Worm (Caenorhabditis elegans) whole organism, L4 larva: ENCODE results near the gene EEED8.4.

ENCODE experiments used
- F26F4.8 ChIP-seq: fragments of 200-800 bp; sonication (Bioruptor generic); conservative IDR thresholded peaks from 2 replicates; pipeline ENCODE4 v1.3.6; 2022; ENCODE audit warnings: missing genetic modification characterization, missing compliant biosample characterization
- R02D3.7 ChIP-seq: fragments of 150-350 bp; sonication (generic microtip); optimal IDR thresholded peaks from 3 replicates; lab custom pipeline; 2014; ENCODE audit warnings: missing biosample characterization, missing genetic modification characterization
- T20F7.1 ChIP-seq: fragments of 200-800 bp; sonication (Bioruptor generic); optimal IDR thresholded peaks from 2 replicates; lab custom pipeline; 2018; ENCODE audit warnings: mild to moderate bottlenecking, missing genetic modification characterization, missing compliant biosample characterization
- T26A8.4 ChIP-seq: fragments of 200-800 bp; sonication (Bioruptor generic); IDR thresholded peaks from 2 replicates; pipeline ENCODE4 v1.3.6; 2022; ENCODE audit warnings: missing genetic modification characterization, missing compliant biosample characterization
- Y105C5A.15 ChIP-seq: fragments of 200-800 bp; sonication (Bioruptor generic); IDR thresholded peaks from 2 replicates; pipeline ENCODE4 v1.3.6; 2022; ENCODE audit warnings: missing genetic modification characterization, missing compliant biosample characterization
- Y48G9A.11 ChIP-seq: fragments of 200-800 bp; sonication (Bioruptor generic); IDR thresholded peaks from 2 replicates; pipeline ENCODE4 v1.3.6; 2022; ENCODE audit warnings: missing genetic modification reagents, missing genetic modification characterization, missing compliant biosample characterization
- Y5F2A.4 ChIP-seq: fragments of 200-800 bp; sonication (Bioruptor generic); optimal IDR thresholded peaks from 2 replicates; lab custom pipeline; 2018; ENCODE audit warnings: mild to moderate bottlenecking, missing genetic modification characterization, missing compliant biosample characterization
- Y75B8A.6 ChIP-seq: fragments of 200-800 bp; sonication (Bioruptor generic); IDR thresholded peaks from 2 replicates; pipeline ENCODE4 v1.3.6; 2022; ENCODE audit warnings: missing genetic modification reagents, missing genetic modification characterization, missing compliant biosample characterization
- ZK337.2 ChIP-seq: fragments of 200-800 bp; sonication (Bioruptor generic); IDR thresholded peaks from 2 replicates; pipeline ENCODE4 v1.3.6; 2022; ENCODE audit warnings: missing genetic modification reagents, missing genetic modification characterization, missing compliant biosample characterization
- aha-1 ChIP-seq: fragments of 150-350 bp; peaks from one replicate; lab custom pipeline; 2014; ENCODE audit warnings: missing biosample characterization, missing genetic modification characterization
- ama-1 ChIP-seq: fragments of 150-350 bp; optimal IDR thresholded peaks from 2 replicates; lab custom pipeline; 2014; ENCODE audit warnings: inconsistent platforms, mixed read lengths
- arid-1 ChIP-seq: fragments of 200-800 bp; sonication (Bioruptor generic); conservative IDR thresholded peaks from 2 replicates; pipeline ENCODE4 v1.3.6; 2022; ENCODE audit warnings: missing genetic modification reagents, missing genetic modification characterization, missing compliant biosample characterization
- attf-4 ChIP-seq: sonication (generic microtip); optimal IDR thresholded peaks from 3 replicates; lab custom pipeline; 2017; ENCODE audit warnings: missing biosample characterization, missing genetic modification characterization
- ceh-20 ChIP-seq: fragments of 200-800 bp; sonication (Bioruptor generic); IDR thresholded peaks from 2 replicates; pipeline ENCODE4 v1.3.6; 2022; ENCODE audit warnings: missing genetic modification reagents, missing genetic modification characterization, missing compliant biosample characterization
- ceh-82 ChIP-seq: sonication (generic microtip); optimal IDR thresholded peaks from 2 replicates; lab custom pipeline; 2017; ENCODE audit warnings: missing biosample characterization, missing genetic modification characterization
- ctbp-1 ChIP-seq: fragments of 200-800 bp; sonication (Bioruptor generic); IDR thresholded peaks from 2 replicates; pipeline ENCODE4 v1.3.6; 2022; ENCODE audit warnings: missing genetic modification reagents, missing genetic modification characterization, missing compliant biosample characterization
- dmd-6 ChIP-seq: fragments of 200-800 bp; sonication (Bioruptor generic); IDR thresholded peaks from 2 replicates; pipeline ENCODE4 v1.3.6; 2022; ENCODE audit warnings: missing genetic modification reagents, missing genetic modification characterization, missing compliant biosample characterization
- dmd-8 ChIP-seq: fragments of 200-800 bp; sonication (Bioruptor generic); IDR thresholded peaks from 2 replicates; pipeline ENCODE4 v1.3.6; 2022; ENCODE audit warnings: missing genetic modification characterization, missing compliant biosample characterization
- dmd-9 ChIP-seq: fragments of 200-800 bp; sonication (Bioruptor generic); IDR thresholded peaks from 2 replicates; pipeline ENCODE4 v1.3.6; 2022; ENCODE audit warnings: missing genetic modification reagents, missing genetic modification characterization, missing compliant biosample characterization
- dpl-1 ChIP-seq: fragments of 150-350 bp; optimal IDR thresholded peaks from 2 replicates; lab custom pipeline; 2014; ENCODE audit warnings: missing biosample characterization, missing genetic modification reagents, missing genetic modification characterization
- duxl-1 ChIP-seq: sonication (generic microtip); optimal IDR thresholded peaks from 2 replicates; lab custom pipeline; 2016; ENCODE audit warnings: mild to moderate bottlenecking, missing genetic modification characterization, moderate library complexity, missing compliant biosample characterization; ENCODE audit not compliant: poor library complexity
- dve-1 ChIP-seq: sonication (generic microtip); optimal IDR thresholded peaks from 2 replicates; lab custom pipeline; 2017; ENCODE audit warnings: antibody characterized with exemption, mild to moderate bottlenecking, missing genetic modification characterization, missing compliant biosample characterization; ENCODE audit not compliant: insufficient read depth
- egl-27 ChIP-seq: sonication (generic microtip); optimal IDR thresholded peaks from 3 replicates; lab custom pipeline; 2017; ENCODE audit warnings: missing biosample characterization, missing genetic modification reagents, missing genetic modification characterization
- fos-1 ChIP-seq: fragments of 150-350 bp; optimal IDR thresholded peaks from 2 replicates; lab custom pipeline; 2014; ENCODE audit warnings: missing biosample characterization, missing genetic modification characterization
- hif-1 ChIP-seq, 2 experiments: sonication (generic microtip); optimal IDR thresholded peaks; 2 replicates each; lab custom pipeline; 2016 to 2017; ENCODE audit warnings: missing compliant biosample characterization in 2 of 2, missing genetic modification characterization in 2 of 2, missing genetic modification reagents in 2 of 2, missing genotype in 2 of 2, mild to moderate bottlenecking in 1 of 2
- hmg-1.1 ChIP-seq: fragments of 200-800 bp; sonication (Bioruptor generic); IDR thresholded peaks from 2 replicates; pipeline ENCODE4 v1.3.6; 2022; ENCODE audit warnings: missing genetic modification reagents, missing genetic modification characterization, missing compliant biosample characterization
- lim-7 ChIP-seq: fragments of 200-800 bp; sonication (Bioruptor generic); IDR thresholded peaks from 2 replicates; pipeline ENCODE4 v1.3.6; 2022; ENCODE audit warnings: missing genetic modification characterization, missing compliant biosample characterization
- lin-13 ChIP-seq: fragments of 150-350 bp; optimal IDR thresholded peaks from 2 replicates; lab custom pipeline; 2014; ENCODE audit warnings: missing biosample characterization, missing genetic modification reagents, missing genetic modification characterization
- lin-15B ChIP-seq: fragments of 150-350 bp; sonication (generic microtip); optimal IDR thresholded peaks from 3 replicates; lab custom pipeline; 2014; ENCODE audit warnings: missing biosample characterization, missing genetic modification characterization
- lin-38 ChIP-seq: fragments of 200-800 bp; sonication (Bioruptor generic); IDR thresholded peaks from 2 replicates; pipeline ENCODE4 v1.3.6; 2022; ENCODE audit warnings: missing genetic modification reagents, missing genetic modification characterization, missing compliant biosample characterization
- lin-39 ChIP-seq: fragments of 150-350 bp; optimal IDR thresholded peaks from 2 replicates; lab custom pipeline; 2014; ENCODE audit warnings: missing biosample characterization, missing genetic modification reagents, missing genetic modification characterization
- lir-3 ChIP-seq: sonication (generic microtip); optimal IDR thresholded peaks from 2 replicates; lab custom pipeline; 2016; ENCODE audit warnings: mild to moderate bottlenecking, missing genetic modification characterization, missing compliant biosample characterization
- madf-5 ChIP-seq, 2 experiments: fragments of 200-800 bp; sonication (Bioruptor generic); IDR thresholded peaks; 2 replicates each; pipeline ENCODE4 v1.3.6; 2022; ENCODE audit warnings: missing compliant biosample characterization in 2 of 2, missing genetic modification characterization in 2 of 2
- nhr-102 ChIP-seq: sonication (generic microtip); optimal IDR thresholded peaks from 2 replicates; lab custom pipeline; 2016; ENCODE audit warnings: mild to moderate bottlenecking, missing genetic modification characterization, moderate library complexity, missing compliant biosample characterization
- nhr-11 ChIP-seq: fragments of 150-350 bp; optimal IDR thresholded peaks from 2 replicates; lab custom pipeline; 2014; ENCODE audit warnings: missing biosample characterization, missing genetic modification characterization
- nhr-6 ChIP-seq: fragments of 150-350 bp; optimal IDR thresholded peaks from 2 replicates; lab custom pipeline; 2014; ENCODE audit warnings: missing biosample characterization, missing genetic modification characterization
- pha-4 ChIP-seq, 2 experiments: fragments of 150-350 bp in 1 of 2; fragments of 200-800 bp in 1 of 2; sonication (Bioruptor generic) in 1 of 2; IDR thresholded peaks in 1 of 2; optimal IDR thresholded peaks in 1 of 2; 2 replicates each; pipeline versions ENCODE4 v1.3.6 to Lab custom; 2014 to 2022; ENCODE audit warnings: missing genetic modification characterization in 2 of 2, missing genetic modification reagents in 2 of 2, missing biosample characterization in 1 of 2, missing compliant biosample characterization in 1 of 2
- php-3 ChIP-seq: fragments of 200-800 bp; sonication (Bioruptor generic); IDR thresholded peaks from 2 replicates; pipeline ENCODE4 v1.3.6; 2022; ENCODE audit warnings: missing genetic modification reagents, missing genetic modification characterization, missing compliant biosample characterization
- sdz-12 ChIP-seq: fragments of 200-800 bp; sonication (Bioruptor generic); optimal IDR thresholded peaks from 2 replicates; lab custom pipeline; 2018; ENCODE audit warnings: mild to moderate bottlenecking, missing genetic modification characterization, missing compliant biosample characterization
- spr-3 ChIP-seq: fragments of 200-800 bp; sonication (Bioruptor generic); optimal IDR thresholded peaks from 2 replicates; lab custom pipeline; 2018; ENCODE audit warnings: mild to moderate bottlenecking, missing genetic modification characterization, missing compliant biosample characterization
- tag-97 ChIP-seq: fragments of 200-800 bp; sonication (Bioruptor generic); IDR thresholded peaks from 2 replicates; pipeline ENCODE4 v1.3.6; 2022; ENCODE audit warnings: missing genetic modification characterization, missing compliant biosample characterization
- unc-130 ChIP-seq: sonication (generic microtip); optimal IDR thresholded peaks from 2 replicates; lab custom pipeline; 2016; ENCODE audit warnings: missing genetic modification reagents, missing genetic modification characterization, missing compliant biosample characterization
- unc-62 ChIP-seq, 3 experiments: fragments of 150-350 bp in 1 of 3; sonication (generic microtip); optimal IDR thresholded peaks in 2 of 3; peaks in 1 of 3; 1 replicate in 1 of 3; 2 replicates in 2 of 3; lab custom pipeline; 2014 to 2017; ENCODE audit warnings: missing biosample characterization in 3 of 3, missing genetic modification characterization in 3 of 3, missing genetic modification reagents in 3 of 3, missing genotype in 1 of 3
- vab-7 ChIP-seq: fragments of 200-800 bp; sonication (Bioruptor generic); IDR thresholded peaks from 2 replicates; pipeline ENCODE4 v1.3.6; 2022; ENCODE audit warnings: missing genetic modification reagents, missing genetic modification characterization, missing compliant biosample characterization
- zfp-3 ChIP-seq: fragments of 200-800 bp; sonication (Bioruptor generic); conservative IDR thresholded peaks from 2 replicates; pipeline ENCODE4 v1.3.6; 2022; ENCODE audit warnings: missing genetic modification reagents, missing genetic modification characterization, missing compliant biosample characterization
- ztf-7 ChIP-seq: fragments of 150-350 bp; optimal IDR thresholded peaks from 2 replicates; lab custom pipeline; 2014; ENCODE audit warnings: missing biosample characterization, missing genetic modification characterization

EEED8.4 gene

ce11 chrII:5388786-5389421 lies 20.2 kb upstream of the EEED8.4 start, which contains the start of gene rsp-4:
Gene rsp-4 (minus strand): TSS chrII:5388836.
- peak; percentile 94 for TF ChIP-seq aha-1 (tag; lab: Kevin White, UChicago)
- no peak for TF ChIP-seq Y75B8A.6 (GFP tag; lab: Robert Waterston, UW)
- no peak for TF ChIP-seq fos-1 (tag; lab: Kevin White, UChicago)
- no peak for TF ChIP-seq T20F7.1 (GFP tag; lab: Kevin White, UChicago)
- no peak for TF ChIP-seq madf-5 (GFP tag; IDR thresholded peaks at IDR 0.05; lab: Robert Waterston, UW)

- TF ChIP-seq lin-39 (tag; lab: Kevin White, UChicago) (no peak), lin-15B (tag; lab: Kevin White, UChicago) (peak; percentile 22), ceh-20 (GFP tag; lab: Robert Waterston, UW) (peak; percentile 58; the same call in 1 of the 2 replicates), nhr-11 (peak; percentile 71), T20F7.1 (GFP tag; lab: Kevin White, UChicago) (peak; percentile 83), zfp-3 (peak; percentile 60; the same call in 1 of the 2 replicates), Y5F2A.4 (GFP tag; lab: Kevin White, UChicago) (no peak), pha-4 (GFP tag; IDR thresholded peaks at IDR 0.05; lab: Robert Waterston, UW) (no peak; the same call in 1 of the 2 replicates), pha-4 (tag; optimal IDR thresholded peaks at IDR 0.05; lab: Kevin White, UChicago) (peak; percentile 64), dpl-1 (GFP tag; lab: Kevin White, UChicago) (peak; percentile 99), spr-3 (peak; percentile 18), fos-1 (tag; lab: Kevin White, UChicago) (no peak), R02D3.7 (tag; lab: Kevin White, UChicago) (no peak), Y105C5A.15 (no peak), egl-27 (no peak), hmg-1.1 (peak; percentile 71), hif-1 (tag; optimal IDR thresholded peaks at IDR 0.05; lab: Kevin White, UChicago) (peak in 1 of 2 experiments; percentile 43), dve-1 (tag; lab: Kevin White, UChicago) (peak; percentile 85), unc-130 (no peak), dmd-8 (GFP tag; lab: Robert Waterston, UW) (no peak), ama-1 (lab: Kevin White, UChicago) (peak; percentile 55), ztf-7 (tag; lab: Kevin White, UChicago) (peak; percentile 43), unc-62 (GFP tag; optimal IDR thresholded peaks at IDR 0.05 in 1 of 2; lab: Kevin White, UChicago) (peak in 1 of 2 experiments; percentile 89), unc-62 (tag; optimal IDR thresholded peaks at IDR 0.05; lab: Kevin White, UChicago) (no peak), lim-7 (GFP tag; lab: Robert Waterston, UW) (no peak), php-3 (GFP tag; lab: Robert Waterston, UW) (no peak), ZK337.2 (GFP tag; lab: Robert Waterston, UW) (no peak), lir-3 (tag; lab: Kevin White, UChicago) (no peak), ceh-82 (tag; lab: Kevin White, UChicago) (no peak), nhr-102 (tag; lab: Kevin White, UChicago) (peak; percentile 74), duxl-1 (tag; lab: Kevin White, UChicago) (peak; percentile 51), dmd-6 (peak; percentile 61), vab-7 (GFP tag; lab: Robert Waterston, UW) (no peak), dmd-9 (GFP tag; lab: Robert Waterston, UW) (0 out of 2 replicates have a peak, but pooled peaks have one; percentile 42), T26A8.4 (peak; percentile 74), Y48G9A.11 (no peak), lin-13 (peak; percentile 64), nhr-6 (tag; lab: Kevin White, UChicago) (peak; percentile 61), F26F4.8 (GFP tag; lab: Robert Waterston, UW) (no peak), ctbp-1 (0 out of 2 replicates have a peak, but pooled peaks have one; percentile 23), arid-1 (GFP tag; lab: Robert Waterston, UW) (peak; percentile 62; the same call in 1 of the 2 replicates), tag-97 (GFP tag; lab: Robert Waterston, UW) (no peak), sdz-12 (GFP tag; lab: Kevin White, UChicago) (no peak), lin-38 (GFP tag; lab: Robert Waterston, UW) (peak; percentile 86), attf-4 (tag; lab: Kevin White, UChicago) (no peak)
Observed at ce11 chrII:5389831-5390323, 19.2 kb upstream of the EEED8.4 start, which contains the start of gene ndx-6. Gene ndx-6 (minus strand): TSS chrII:5389881.
